Worm (Caenorhabditis elegans) whole organism, late embryonic: ENCODE measurements around the gene W03C9.5.

Experiments
- C08G9.2 ChIP-seq: sonication (generic microtip); optimal IDR thresholded peaks from 2 replicates; lab custom pipeline; 2016; ENCODE audit warnings: mild to moderate bottlenecking, missing genetic modification characterization, moderate library complexity, missing compliant biosample characterization
- C38D4.7 ChIP-seq: fragments of 200-800 bp; sonication (Bioruptor generic); optimal IDR thresholded peaks from 2 replicates; lab custom pipeline; 2018; ENCODE audit warnings: mild to moderate bottlenecking, missing genetic modification characterization, moderate library complexity, missing compliant biosample characterization
- F13H6.1 ChIP-seq: sonication (generic microtip); optimal IDR thresholded peaks from 2 replicates; lab custom pipeline; 2016; ENCODE audit warnings: missing genetic modification characterization, missing compliant biosample characterization
- K02D7.2 ChIP-seq: sonication (generic microtip); optimal IDR thresholded peaks from 2 replicates; lab custom pipeline; 2017; ENCODE audit warnings: mild to moderate bottlenecking, missing genetic modification characterization, missing compliant biosample characterization
- T23F11.4 ChIP-seq: fragments of 200-800 bp; sonication (Bioruptor generic); optimal IDR thresholded peaks from 2 replicates; lab custom pipeline; 2018; ENCODE audit warnings: mild to moderate bottlenecking, missing genetic modification characterization, missing compliant biosample characterization
- ahr-1 ChIP-seq: sonication (generic microtip); optimal IDR thresholded peaks from 2 replicates; lab custom pipeline; 2016; ENCODE audit warnings: missing genetic modification characterization, missing compliant biosample characterization
- ama-1 ChIP-seq: fragments of 150-350 bp; optimal IDR thresholded peaks from 2 replicates; lab custom pipeline; 2014
- ceh-14 ChIP-seq: sonication (generic microtip); optimal IDR thresholded peaks from 2 replicates; lab custom pipeline; 2016; ENCODE audit warnings: missing genotype, missing genetic modification characterization, missing compliant biosample characterization
- ceh-18 ChIP-seq: sonication (generic microtip); optimal IDR thresholded peaks from 2 replicates; lab custom pipeline; 2016; ENCODE audit warnings: missing genetic modification characterization, missing compliant biosample characterization
- ceh-19 ChIP-seq: fragments of 200-800 bp; sonication (Bioruptor generic); optimal IDR thresholded peaks from 2 replicates; lab custom pipeline; 2018; ENCODE audit warnings: mild to moderate bottlenecking, missing genetic modification characterization, missing compliant biosample characterization
- ceh-2 ChIP-seq: sonication (generic microtip); optimal IDR thresholded peaks from 2 replicates; lab custom pipeline; 2016; ENCODE audit warnings: missing genotype, missing genetic modification characterization, missing compliant biosample characterization
- ceh-30 ChIP-seq: fragments of 150-350 bp; optimal IDR thresholded peaks from 2 replicates; lab custom pipeline; 2014; ENCODE audit warnings: missing biosample characterization, missing genetic modification characterization
- ceh-31 ChIP-seq: sonication (generic microtip); optimal IDR thresholded peaks from 2 replicates; lab custom pipeline; 2016; ENCODE audit warnings: missing genetic modification characterization, missing compliant biosample characterization
- ceh-48 ChIP-seq: sonication (generic microtip); optimal IDR thresholded peaks from 2 replicates; lab custom pipeline; 2016; ENCODE audit warnings: missing genetic modification characterization, inconsistent platforms, missing compliant biosample characterization
- ceh-9 ChIP-seq: sonication (generic microtip); optimal IDR thresholded peaks from 2 replicates; lab custom pipeline; 2016; ENCODE audit warnings: mild to moderate bottlenecking, missing genetic modification characterization, inconsistent platforms, missing compliant biosample characterization
- che-1 ChIP-seq: sonication (generic microtip); optimal IDR thresholded peaks from 2 replicates; lab custom pipeline; 2016; ENCODE audit warnings: mild to moderate bottlenecking, missing genetic modification characterization, missing compliant biosample characterization
- dve-1 ChIP-seq: sonication (generic microtip); optimal IDR thresholded peaks from 2 replicates; lab custom pipeline; 2017; ENCODE audit warnings: antibody characterized with exemption, mild to moderate bottlenecking, missing genetic modification characterization, missing compliant biosample characterization
- elt-4 ChIP-seq: sonication (generic microtip); optimal IDR thresholded peaks from 2 replicates; lab custom pipeline; 2016; ENCODE audit warnings: missing genetic modification characterization, missing compliant biosample characterization
- ets-4 ChIP-seq: sonication (generic microtip); optimal IDR thresholded peaks from 2 replicates; lab custom pipeline; 2016; ENCODE audit warnings: missing genetic modification characterization, missing compliant biosample characterization
- eyg-1 ChIP-seq: sonication (generic microtip); optimal IDR thresholded peaks from 2 replicates; lab custom pipeline; 2016; ENCODE audit warnings: missing genotype, missing genetic modification characterization, missing compliant biosample characterization
- fax-1 ChIP-seq: sonication (generic microtip); optimal IDR thresholded peaks from 2 replicates; lab custom pipeline; 2016; ENCODE audit warnings: missing genotype, missing genetic modification characterization, missing compliant biosample characterization
- fkh-10 ChIP-seq: fragments of 150-350 bp; optimal IDR thresholded peaks from 2 replicates; lab custom pipeline; 2014; ENCODE audit warnings: missing biosample characterization, missing genetic modification reagents, missing genetic modification characterization
- fkh-6 ChIP-seq: sonication (generic microtip); optimal IDR thresholded peaks from 2 replicates; lab custom pipeline; 2016; ENCODE audit warnings: missing genetic modification characterization, missing compliant biosample characterization
- hlh-15 ChIP-seq: sonication (generic microtip); optimal IDR thresholded peaks from 2 replicates; lab custom pipeline; 2016; ENCODE audit warnings: missing genetic modification characterization, missing compliant biosample characterization
- hlh-30 ChIP-seq: sonication (generic microtip); optimal IDR thresholded peaks from 2 replicates; lab custom pipeline; 2017; ENCODE audit warnings: antibody characterized with exemption, missing genetic modification characterization, missing compliant biosample characterization; ENCODE audit not compliant: insufficient read depth
- hlh-6 ChIP-seq: sonication (generic microtip); optimal IDR thresholded peaks from 2 replicates; lab custom pipeline; 2016; ENCODE audit warnings: missing genotype, missing genetic modification characterization, missing compliant biosample characterization
- hlh-8 ChIP-seq: sonication (generic microtip); optimal IDR thresholded peaks from 2 replicates; lab custom pipeline; 2016; ENCODE audit warnings: missing genotype, missing genetic modification characterization, missing compliant biosample characterization
- lim-6 ChIP-seq: sonication (generic microtip); optimal IDR thresholded peaks from 2 replicates; lab custom pipeline; 2016; ENCODE audit warnings: missing genetic modification characterization, missing compliant biosample characterization
- lin-11 ChIP-seq: fragments of 200-800 bp; sonication (Bioruptor generic); optimal IDR thresholded peaks from 2 replicates; lab custom pipeline; 2018; ENCODE audit warnings: mild to moderate bottlenecking, missing genetic modification characterization, missing compliant biosample characterization
- madf-2 ChIP-seq: sonication (generic microtip); optimal IDR thresholded peaks from 2 replicates; lab custom pipeline; 2017; ENCODE audit warnings: missing genetic modification characterization, missing compliant biosample characterization
- mec-3 ChIP-seq: sonication (generic microtip); optimal IDR thresholded peaks from 2 replicates; lab custom pipeline; 2016; ENCODE audit warnings: borderline replicate concordance, missing genetic modification characterization, missing compliant biosample characterization
- nfya-1 ChIP-seq: sonication (generic microtip); optimal IDR thresholded peaks from 2 replicates; lab custom pipeline; 2017; ENCODE audit warnings: missing genetic modification characterization, mild to moderate bottlenecking, missing compliant biosample characterization, antibody characterized with exemption, moderate library complexity
- nhr-11 ChIP-seq: fragments of 150-350 bp; optimal IDR thresholded peaks from 2 replicates; lab custom pipeline; 2014; ENCODE audit warnings: missing biosample characterization, missing genetic modification characterization
- nhr-232 ChIP-seq: sonication (generic microtip); optimal IDR thresholded peaks from 2 replicates; lab custom pipeline; 2016; ENCODE audit warnings: missing genetic modification characterization, missing compliant biosample characterization
- npax-4 ChIP-seq: sonication (generic microtip); optimal IDR thresholded peaks from 2 replicates; lab custom pipeline; 2016; ENCODE audit warnings: missing genetic modification characterization, missing compliant biosample characterization
- pag-3 ChIP-seq: sonication (generic microtip); optimal IDR thresholded peaks from 2 replicates; lab custom pipeline; 2016; ENCODE audit warnings: missing compliant biosample characterization, missing genetic modification characterization, borderline replicate concordance
- pat-9 ChIP-seq: fragments of 200-800 bp; sonication (Bioruptor generic); optimal IDR thresholded peaks from 2 replicates; lab custom pipeline; 2018; ENCODE audit warnings: mild to moderate bottlenecking, missing genetic modification characterization, moderate library complexity, missing compliant biosample characterization
- pha-2 ChIP-seq: sonication (generic microtip); optimal IDR thresholded peaks from 2 replicates; lab custom pipeline; 2017; ENCODE audit warnings: mild to moderate bottlenecking, missing genetic modification characterization, missing compliant biosample characterization
- pha-4 ChIP-seq: fragments of 150-350 bp; optimal IDR thresholded peaks from 2 replicates; lab custom pipeline; 2018; ENCODE audit warnings: missing biosample characterization, missing genetic modification reagents, missing genetic modification characterization
- pqm-1 ChIP-seq: sonication (generic microtip); optimal IDR thresholded peaks from 2 replicates; lab custom pipeline; 2016; ENCODE audit warnings: missing genetic modification characterization, missing compliant biosample characterization
- ref-2 ChIP-seq: sonication (generic microtip); optimal IDR thresholded peaks from 2 replicates; lab custom pipeline; 2016; ENCODE audit warnings: missing genetic modification characterization, missing compliant biosample characterization
- rnt-1 ChIP-seq: sonication (generic microtip); optimal IDR thresholded peaks from 2 replicates; lab custom pipeline; 2016; ENCODE audit warnings: missing genetic modification characterization, missing compliant biosample characterization
- sdc-2 ChIP-seq: sonication (generic microtip); optimal IDR thresholded peaks from 2 replicates; lab custom pipeline; 2016; ENCODE audit warnings: missing genotype, missing genetic modification characterization, missing compliant biosample characterization
- sox-2 ChIP-seq: fragments of 200-800 bp; sonication (Bioruptor generic); IDR thresholded peaks from 2 replicates; pipeline ENCODE4 v1.3.6; 2022; ENCODE audit warnings: missing genetic modification reagents, missing genetic modification characterization, missing compliant biosample characterization
- sox-4 ChIP-seq: sonication (generic microtip); optimal IDR thresholded peaks from 2 replicates; lab custom pipeline; 2017; ENCODE audit warnings: mild to moderate bottlenecking, missing genetic modification characterization, inconsistent platforms, missing compliant biosample characterization
- syd-9 ChIP-seq: sonication (generic microtip); optimal IDR thresholded peaks from 2 replicates; lab custom pipeline; 2016; ENCODE audit warnings: mild to moderate bottlenecking, missing genetic modification characterization, moderate library complexity, missing compliant biosample characterization
- tbx-2 ChIP-seq: sonication (generic microtip); optimal IDR thresholded peaks from 2 replicates; lab custom pipeline; 2016; ENCODE audit warnings: missing genetic modification characterization, missing compliant biosample characterization
- tbx-7 ChIP-seq: sonication (generic microtip); optimal IDR thresholded peaks from 2 replicates; lab custom pipeline; 2016; ENCODE audit warnings: missing genotype, missing genetic modification characterization, missing compliant biosample characterization
- ttx-3 ChIP-seq: sonication (generic microtip); optimal IDR thresholded peaks from 2 replicates; lab custom pipeline; 2016; ENCODE audit warnings: missing genetic modification reagents, missing genetic modification characterization, missing compliant biosample characterization
- unc-3 ChIP-seq, 2 experiments: fragments of 200-800 bp in 1 of 2; sonication (Bioruptor generic) in 1 of 2; sonication (generic microtip) in 1 of 2; conservative IDR thresholded peaks in 1 of 2; optimal IDR thresholded peaks in 1 of 2; 2 replicates each; pipeline versions ENCODE4 v1.3.6 to Lab custom; 2016 to 2022; ENCODE audit warnings: missing compliant biosample characterization in 2 of 2, missing genetic modification characterization in 2 of 2, missing genetic modification reagents in 1 of 2
- unc-42 ChIP-seq: sonication (generic microtip); optimal IDR thresholded peaks from 2 replicates; lab custom pipeline; 2016; ENCODE audit warnings: missing genotype, missing genetic modification characterization, missing compliant biosample characterization
- unc-55 ChIP-seq: sonication (generic microtip); optimal IDR thresholded peaks from 2 replicates; lab custom pipeline; 2017; ENCODE audit warnings: missing biosample characterization, missing genetic modification reagents, missing genetic modification characterization

The W03C9.5 gene

DNA sequence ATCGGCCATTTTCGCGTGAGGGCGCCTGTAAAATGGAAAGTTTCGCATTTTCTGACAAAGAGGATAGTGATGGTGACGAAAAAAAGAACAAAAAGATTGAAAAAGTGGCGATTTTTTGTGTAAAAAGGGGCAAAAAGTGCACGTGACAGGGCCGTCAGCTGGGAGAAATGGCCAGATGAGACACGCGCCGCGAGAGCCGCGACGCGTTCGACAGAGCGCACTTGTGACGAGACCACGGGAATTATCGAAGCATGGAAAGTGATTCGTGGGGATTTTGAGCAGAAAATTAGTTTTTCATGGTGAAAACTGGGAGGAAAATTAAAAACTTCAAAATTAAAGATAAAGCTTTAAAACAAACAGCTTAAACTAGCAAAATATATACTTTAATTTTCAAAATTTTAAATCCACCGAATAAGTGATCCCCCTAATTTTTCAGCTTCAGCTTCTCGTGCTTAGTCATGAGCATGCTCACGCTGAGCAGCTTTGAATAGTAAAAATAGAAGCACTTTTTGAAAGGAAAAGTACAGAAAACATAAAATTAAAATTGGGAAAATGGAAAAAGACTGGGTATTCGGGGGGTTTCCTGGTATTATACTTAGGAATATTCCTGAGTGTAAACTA, at the start of gene W03C9.5:
TSS of gene W03C9.5 (minus strand) at position 38 of the 621 bp plus-strand sequence.
- peak; percentile 98 for TF ChIP-seq ceh-18 (tag; lab: Kevin White, UChicago)
- TF ChIP-seq T23F11.4 (GFP tag; lab: Kevin White, UChicago), result peak; percentile 62
- peak; percentile 100 for TF ChIP-seq ceh-31 (tag; lab: Kevin White, UChicago)
- TF ChIP-seq unc-42 (tag; lab: Kevin White, UChicago), result peak; percentile 92
- TF ChIP-seq fax-1, result peak; percentile 96
- TF ChIP-seq madf-2 (tag; lab: Kevin White, UChicago), result peak; percentile 86
- TF ChIP-seq F13H6.1 (tag; lab: Kevin White, UChicago), result peak; percentile 98
- peak; percentile 97 for TF ChIP-seq tbx-7 (tag; lab: Kevin White, UChicago)
- no peak for TF ChIP-seq elt-4
- peak; percentile 83 for TF ChIP-seq pag-3 (tag; lab: Kevin White, UChicago)
- peak; percentile 65 for TF ChIP-seq ceh-30 (tag; lab: Kevin White, UChicago)
- TF ChIP-seq nhr-11 (tag; lab: Kevin White, UChicago), result no peak
- peak; percentile 70 for TF ChIP-seq sox-4 (tag; lab: Kevin White, UChicago)
- TF ChIP-seq lin-11 (tag; lab: Kevin White, UChicago), result peak; percentile 39
- peak; percentile 76 for TF ChIP-seq hlh-15 (tag; lab: Kevin White, UChicago)
- peak; percentile 90 for TF ChIP-seq eyg-1 (tag; lab: Kevin White, UChicago)
- TF ChIP-seq pat-9, result peak; percentile 69
- 0 out of 2 replicates have a peak, but pooled peaks have one; percentile 18 for TF ChIP-seq sox-2 (GFP tag; lab: Robert Waterston, UW)
- peak; percentile 97 for TF ChIP-seq mec-3
- TF ChIP-seq dve-1 (tag; lab: Kevin White, UChicago), result peak; percentile 72
- peak; percentile 75 for TF ChIP-seq unc-55
- no peak for TF ChIP-seq fkh-10 (GFP tag; lab: Kevin White, UChicago)
- peak; percentile 78 for TF ChIP-seq hlh-6 (tag; lab: Kevin White, UChicago)
- TF ChIP-seq npax-4 (tag; lab: Kevin White, UChicago), result peak; percentile 35
- peak; percentile 80 for TF ChIP-seq nfya-1 (tag; lab: Kevin White, UChicago)
- peak; percentile 96 for TF ChIP-seq ets-4 (tag; lab: Kevin White, UChicago)
- TF ChIP-seq unc-3 (GFP tag; conservative IDR thresholded peaks at IDR 0.05; lab: Robert Waterston, UW), result peak; percentile 72; the same call in 1 of the 2 replicates
- peak; percentile 89 for TF ChIP-seq unc-3 (tag; optimal IDR thresholded peaks at IDR 0.05; lab: Kevin White, UChicago)
- TF ChIP-seq pha-2, result peak; percentile 69
- TF ChIP-seq ceh-14 (tag; lab: Kevin White, UChicago), result peak; percentile 98
- TF ChIP-seq ama-1 (lab: Kevin White, UChicago), result no peak
- peak; percentile 98 for TF ChIP-seq ceh-2 (tag; lab: Kevin White, UChicago)
- TF ChIP-seq ttx-3 (tag; lab: Kevin White, UChicago), result peak; percentile 77
- TF ChIP-seq ceh-19, result peak; percentile 85
- peak; percentile 99 for TF ChIP-seq tbx-2 (tag; lab: Kevin White, UChicago)
- peak; percentile 98 for TF ChIP-seq pqm-1 (tag; lab: Kevin White, UChicago)
- TF ChIP-seq fkh-6 (tag; lab: Kevin White, UChicago), result peak; percentile 73
- peak; percentile 99 for TF ChIP-seq lim-6
- TF ChIP-seq ceh-48 (tag; lab: Kevin White, UChicago), result peak; percentile 28
- TF ChIP-seq ahr-1, result peak; percentile 95
- no peak for TF ChIP-seq ceh-9 (tag; lab: Kevin White, UChicago)
- peak; percentile 99 for TF ChIP-seq C08G9.2 (tag; lab: Kevin White, UChicago)
- TF ChIP-seq syd-9, result peak; percentile 91
- peak; percentile 63 for TF ChIP-seq C38D4.7 (GFP tag; lab: Kevin White, UChicago)
- peak; percentile 38 for TF ChIP-seq K02D7.2 (tag; lab: Kevin White, UChicago)
- TF ChIP-seq rnt-1 (tag; lab: Kevin White, UChicago), result peak; percentile 99
- TF ChIP-seq nhr-232 (tag; lab: Kevin White, UChicago), result peak; percentile 27
- TF ChIP-seq hlh-8 (tag; lab: Kevin White, UChicago), result peak; percentile 97
- TF ChIP-seq pha-4 (tag; lab: Kevin White, UChicago), result no peak
- TF ChIP-seq che-1, result peak; percentile 62
- peak; percentile 99 for TF ChIP-seq ref-2 (tag; lab: Kevin White, UChicago)
- TF ChIP-seq hlh-30, result peak; percentile 99
- peak; percentile 74 for TF ChIP-seq sdc-2
